Worm (Caenorhabditis elegans) whole organism, L1 larva: ENCODE measurements around the gene idhb-1.

ENCODE experiments used
- aly-2 ChIP-seq: fragments of 150-350 bp; optimal IDR thresholded peaks from 2 replicates; lab custom pipeline; 2014; ENCODE audit warnings: missing biosample characterization, missing genetic modification characterization
- ama-1 ChIP-seq: fragments of 150-350 bp; optimal IDR thresholded peaks from 2 replicates; lab custom pipeline; 2014
- egl-27 ChIP-seq, 2 experiments: fragments of 150-350 bp in 1 of 2; sonication (generic microtip); optimal IDR thresholded peaks; 3 replicates each; lab custom pipeline; 2017 to 2018; ENCODE audit warnings: missing biosample characterization in 2 of 2, missing genetic modification characterization in 2 of 2, missing genetic modification reagents in 2 of 2
- nhr-11 ChIP-seq: fragments of 150-350 bp; optimal IDR thresholded peaks from 2 replicates; lab custom pipeline; 2014; ENCODE audit warnings: missing biosample characterization, missing genetic modification characterization
- nhr-20 ChIP-seq: sonication (generic microtip); optimal IDR thresholded peaks from 2 replicates; lab custom pipeline; 2016; ENCODE audit warnings: mild to moderate bottlenecking, missing genetic modification characterization, missing compliant biosample characterization
- pag-3 ChIP-seq: sonication (generic microtip); optimal IDR thresholded peaks from 2 replicates; lab custom pipeline; 2017; ENCODE audit warnings: missing genetic modification characterization, mild to moderate bottlenecking, missing compliant biosample characterization, antibody characterized with exemption, borderline replicate concordance; ENCODE audit not compliant: insufficient read depth
- swsn-7 ChIP-seq: sonication (generic microtip); optimal IDR thresholded peaks from 2 replicates; lab custom pipeline; 2016; ENCODE audit warnings: missing genetic modification characterization, missing compliant biosample characterization
- unc-130 ChIP-seq: fragments of 150-350 bp; optimal IDR thresholded peaks from 2 replicates; lab custom pipeline; 2017; ENCODE audit warnings: missing biosample characterization, missing genetic modification characterization, inconsistent platforms
- zag-1 ChIP-seq: fragments of 150-350 bp; optimal IDR thresholded peaks from 2 replicates; lab custom pipeline; 2014; ENCODE audit warnings: missing biosample characterization, missing genetic modification characterization

DNA sequence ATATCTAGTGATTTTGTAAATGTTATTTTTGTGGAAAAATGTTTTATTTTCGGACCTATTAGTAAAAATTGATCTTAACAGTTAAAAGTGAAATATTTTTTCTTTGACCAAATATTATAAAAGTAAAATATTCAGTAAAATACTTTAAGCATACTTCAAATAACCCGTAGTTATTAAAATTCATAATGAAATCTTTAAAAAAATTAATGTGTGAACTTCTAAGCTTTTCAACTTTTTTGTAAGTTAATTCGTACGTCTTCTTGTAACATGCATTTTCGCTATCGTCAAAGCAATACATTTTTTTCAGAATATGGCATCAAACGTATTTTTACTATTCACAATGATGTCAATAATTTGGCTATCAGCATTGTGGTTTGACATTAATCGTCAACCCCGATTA lies 1.9 kb upstream of the idhb-1 start, which contains the start of gene C37E2.2:
- no peak for TF ChIP-seq egl-27 (tag; optimal IDR thresholded peaks at IDR 0.05; lab: Kevin White, UChicago)
- no peak for TF ChIP-seq nhr-20 (tag; lab: Kevin White, UChicago)
- no peak for TF ChIP-seq nhr-11 (tag; lab: Kevin White, UChicago)
- TF ChIP-seq unc-130 (tag; lab: Kevin White, UChicago) = no peak
- TF ChIP-seq zag-1 (tag; lab: Kevin White, UChicago) = no peak
- no peak for TF ChIP-seq swsn-7 (tag; lab: Kevin White, UChicago)
- TF ChIP-seq aly-2 (tag; lab: Kevin White, UChicago) = no peak
- no peak for TF ChIP-seq ama-1 (lab: Kevin White, UChicago)
- TF ChIP-seq pag-3 (tag; lab: Kevin White, UChicago) = no peak
